Worm (Caenorhabditis elegans) whole organism, young adult: ENCODE data around the gene clc-9.
A peak's percentile ranks its signal among the peaks of the same experiment; 100 is the strongest.

Experiments
- F37B4.10 ChIP-seq: fragments of 200-800 bp; sonication (Bioruptor generic); IDR thresholded peaks from 2 replicates; pipeline ENCODE4 v1.3.6; 2022; ENCODE audit warnings: missing genetic modification characterization, missing compliant biosample characterization
- F49E8.2 ChIP-seq: sonication (generic microtip); optimal IDR thresholded peaks from 3 replicates; lab custom pipeline; 2017; ENCODE audit warnings: missing genetic modification characterization, mild to moderate bottlenecking, missing compliant biosample characterization, antibody characterized with exemption, moderate library complexity; ENCODE audit not compliant: insufficient read depth
- F52B5.7 ChIP-seq: sonication (generic microtip); optimal IDR thresholded peaks from 2 replicates; lab custom pipeline; 2016; ENCODE audit warnings: mild to moderate bottlenecking, missing genetic modification characterization, missing compliant biosample characterization
- K12H6.12 ChIP-seq: fragments of 200-800 bp; sonication (Bioruptor generic); optimal IDR thresholded peaks from 2 replicates; lab custom pipeline; 2018; ENCODE audit warnings: mild to moderate bottlenecking, missing genetic modification characterization, missing compliant biosample characterization
- Y95B8A.8 ChIP-seq: fragments of 200-800 bp; sonication (Bioruptor generic); IDR thresholded peaks from 2 replicates; pipeline ENCODE4 v1.3.6; 2022; ENCODE audit warnings: missing genetic modification reagents, missing genetic modification characterization, missing compliant biosample characterization
- aptf-2 ChIP-seq: fragments of 200-800 bp; sonication (Bioruptor generic); conservative IDR thresholded peaks from 2 replicates; pipeline ENCODE4 v1.3.6; 2022; ENCODE audit warnings: missing genetic modification reagents, missing genetic modification characterization, missing compliant biosample characterization
- bed-2 ChIP-seq: fragments of 200-800 bp; sonication (Bioruptor generic); IDR thresholded peaks from 2 replicates; pipeline ENCODE4 v1.3.6; 2022; ENCODE audit warnings: missing genetic modification reagents, missing genetic modification characterization, missing compliant biosample characterization
- cebp-2 ChIP-seq: fragments of 200-800 bp; sonication (Bioruptor generic); IDR thresholded peaks from 2 replicates; pipeline ENCODE4 v1.3.6; 2022; ENCODE audit warnings: missing genetic modification characterization, missing compliant biosample characterization
- ceh-100 ChIP-seq: fragments of 200-800 bp; sonication (Bioruptor generic); IDR thresholded peaks from 2 replicates; pipeline ENCODE4 v1.3.6; 2022; ENCODE audit warnings: missing genetic modification reagents, missing genetic modification characterization, missing compliant biosample characterization
- ceh-27 ChIP-seq: fragments of 200-800 bp; sonication (Bioruptor generic); optimal IDR thresholded peaks from 2 replicates; lab custom pipeline; 2018; ENCODE audit warnings: mild to moderate bottlenecking, missing genetic modification characterization, moderate library complexity, missing compliant biosample characterization
- ceh-40 ChIP-seq: fragments of 200-800 bp; sonication (Bioruptor generic); IDR thresholded peaks from 2 replicates; pipeline ENCODE4 v1.3.6; 2022; ENCODE audit warnings: missing genetic modification characterization, missing compliant biosample characterization
- ceh-91 ChIP-seq: fragments of 200-800 bp; sonication (Bioruptor generic); IDR thresholded peaks from 2 replicates; pipeline ENCODE4 v1.3.6; 2022; ENCODE audit warnings: missing genetic modification reagents, missing genetic modification characterization, missing compliant biosample characterization
- dox-1 ChIP-seq: fragments of 200-800 bp; sonication (Bioruptor generic); IDR thresholded peaks from 2 replicates; pipeline ENCODE4 v1.3.6; 2022; ENCODE audit warnings: missing genetic modification reagents, missing genetic modification characterization, missing compliant biosample characterization
- efl-1 ChIP-seq: fragments of 150-350 bp; optimal IDR thresholded peaks from 2 replicates; lab custom pipeline; 2014; ENCODE audit warnings: missing biosample characterization, missing genetic modification reagents, missing genetic modification characterization
- him-1 ChIP-seq: sonication (generic microtip); optimal IDR thresholded peaks from 2 replicates; lab custom pipeline; 2016; ENCODE audit warnings: missing genotype, missing genetic modification reagents, missing genetic modification characterization, missing compliant biosample characterization
- hlh-12 ChIP-seq: sonication (generic microtip); optimal IDR thresholded peaks from 2 replicates; lab custom pipeline; 2016; ENCODE audit warnings: missing genetic modification characterization, missing compliant biosample characterization
- hmg-1.2 ChIP-seq: fragments of 200-800 bp; sonication (Bioruptor generic); IDR thresholded peaks from 2 replicates; pipeline ENCODE4 v1.3.6; 2022; ENCODE audit warnings: missing genetic modification reagents, missing genetic modification characterization, missing compliant biosample characterization
- let-607 ChIP-seq, 2 experiments: fragments of 200-800 bp in 1 of 2; sonication (Bioruptor generic) in 1 of 2; sonication (generic microtip) in 1 of 2; optimal IDR thresholded peaks; 2 replicates each; lab custom pipeline; 2016 to 2018; ENCODE audit warnings: mild to moderate bottlenecking in 2 of 2, missing compliant biosample characterization in 2 of 2, missing genetic modification characterization in 2 of 2, moderate library complexity in 2 of 2, missing genotype in 1 of 2
- lin-54 ChIP-seq: fragments of 200-800 bp; sonication (Bioruptor generic); optimal IDR thresholded peaks from 2 replicates; lab custom pipeline; 2018; ENCODE audit warnings: mild to moderate bottlenecking, missing genetic modification characterization, missing compliant biosample characterization
- lir-1 ChIP-seq: fragments of 200-800 bp; sonication (Bioruptor generic); conservative IDR thresholded peaks from 2 replicates; pipeline ENCODE4 v1.3.6; 2022; ENCODE audit warnings: missing genetic modification reagents, missing genetic modification characterization, missing compliant biosample characterization
- madf-6 ChIP-seq: fragments of 200-800 bp; sonication (Bioruptor generic); IDR thresholded peaks from 2 replicates; pipeline ENCODE4 v1.3.6; 2022; ENCODE audit warnings: missing genetic modification reagents, missing genetic modification characterization, missing compliant biosample characterization
- mcd-1 ChIP-seq: fragments of 200-800 bp; sonication (Bioruptor generic); IDR thresholded peaks from 2 replicates; pipeline ENCODE4 v1.3.6; 2022; ENCODE audit warnings: missing genetic modification reagents, missing genetic modification characterization, missing compliant biosample characterization
- mel-28 ChIP-seq: sonication (generic microtip); optimal IDR thresholded peaks from 2 replicates; lab custom pipeline; 2016; ENCODE audit warnings: borderline replicate concordance, mild to moderate bottlenecking, missing genetic modification characterization, missing compliant biosample characterization
- mes-4 ChIP-seq: sonication (generic microtip); optimal IDR thresholded peaks from 2 replicates; lab custom pipeline; 2016; ENCODE audit warnings: missing genotype, missing genetic modification characterization, missing compliant biosample characterization
- nfyb-1 ChIP-seq: fragments of 200-800 bp; sonication (Bioruptor generic); IDR thresholded peaks from 2 replicates; pipeline ENCODE4 v1.3.6; 2022; ENCODE audit warnings: missing genetic modification reagents, missing genetic modification characterization, missing compliant biosample characterization
- nhr-120 ChIP-seq: fragments of 200-800 bp; sonication (Bioruptor generic); IDR thresholded peaks from 2 replicates; pipeline ENCODE4 v1.3.6; 2022; ENCODE audit warnings: missing genetic modification characterization, missing compliant biosample characterization
- nhr-90 ChIP-seq: sonication (generic microtip); optimal IDR thresholded peaks from 2 replicates; lab custom pipeline; 2016; ENCODE audit warnings: missing genotype, mild to moderate bottlenecking, missing genetic modification characterization, missing compliant biosample characterization
- pbrm-1 ChIP-seq: fragments of 200-800 bp; sonication (Bioruptor generic); IDR thresholded peaks from 2 replicates; pipeline ENCODE4 v1.3.6; 2022; ENCODE audit warnings: missing genetic modification reagents, missing genetic modification characterization, missing compliant biosample characterization
- pha-4 ChIP-seq: fragments of 150-350 bp; sonication (generic microtip); optimal IDR thresholded peaks from 2 replicates; lab custom pipeline; 2014; ENCODE audit warnings: missing biosample characterization, missing genetic modification reagents, missing genetic modification characterization
- snpc-3.4 ChIP-seq: sonication (generic microtip); optimal IDR thresholded peaks from 2 replicates; lab custom pipeline; 2017; ENCODE audit warnings: missing genetic modification characterization, mild to moderate bottlenecking, missing compliant biosample characterization, antibody characterized with exemption, moderate library complexity, missing genotype, missing genetic modification reagents
- tbp1 ChIP-seq: fragments of 200-800 bp; sonication (Bioruptor generic); optimal IDR thresholded peaks from 2 replicates; lab custom pipeline; 2018; ENCODE audit warnings: mild to moderate bottlenecking, missing genetic modification characterization, missing compliant biosample characterization
- tlf-1 ChIP-seq: fragments of 200-800 bp; sonication (Bioruptor generic); optimal IDR thresholded peaks from 2 replicates; lab custom pipeline; 2018; ENCODE audit warnings: mild to moderate bottlenecking, missing genetic modification characterization, missing compliant biosample characterization
- unc-130 ChIP-seq: sonication (generic microtip); optimal IDR thresholded peaks from 2 replicates; lab custom pipeline; 2016; ENCODE audit warnings: missing genetic modification reagents, missing genetic modification characterization, missing compliant biosample characterization

clc-9 gene

ce11 chrIV:11156526-11156925, 43.8 kb downstream of the clc-9 start (continued):
- no peak for TF ChIP-seq let-607 (tag; optimal IDR thresholded peaks at IDR 0.05; lab: Kevin White, UChicago)
- no peak for TF ChIP-seq nhr-90 (tag; lab: Kevin White, UChicago)
- no peak for TF ChIP-seq pha-4
- no peak for TF ChIP-seq dox-1 (GFP tag; lab: Robert Waterston, UW)
- TF ChIP-seq cebp-2 (GFP tag; lab: Robert Waterston, UW) = no peak
- no peak for TF ChIP-seq lir-1 (GFP tag; lab: Robert Waterston, UW)
- TF ChIP-seq Y95B8A.8 (GFP tag; lab: Robert Waterston, UW) = no peak
- no peak for TF ChIP-seq tlf-1 (GFP tag; lab: Kevin White, UChicago)
- TF ChIP-seq F49E8.2 (tag; lab: Kevin White, UChicago) = peak; percentile 5

ce11 chrIV:11159886-11160285, 47.1 kb downstream of the clc-9 start, which contains the start of gene mboa-4:
Gene mboa-4, minus strand, starts transcription at chrIV:11159986.
- no peak for TF ChIP-seq let-607 (tag; optimal IDR thresholded peaks at IDR 0.05; lab: Kevin White, UChicago)
- no peak for TF ChIP-seq nhr-120 (GFP tag; lab: Robert Waterston, UW)
- TF ChIP-seq hlh-12 (tag; lab: Kevin White, UChicago) = no peak
- no peak for TF ChIP-seq hmg-1.2 (GFP tag; lab: Robert Waterston, UW)
- no peak for TF ChIP-seq bed-2 (GFP tag; lab: Robert Waterston, UW)
- TF ChIP-seq unc-130 (GFP tag; lab: Kevin White, UChicago) = no peak
- no peak for TF ChIP-seq ceh-27 (GFP tag; lab: Kevin White, UChicago)
- TF ChIP-seq F37B4.10 (GFP tag; lab: Robert Waterston, UW) = no peak
- TF ChIP-seq, all 124 proteins: peak for 0

- TF ChIP-seq ceh-40 (GFP tag; lab: Robert Waterston, UW) (no peak), him-1 (tag; lab: Kevin White, UChicago) (no peak), pbrm-1 (GFP tag; lab: Robert Waterston, UW) (no peak), ceh-100 (GFP tag; lab: Robert Waterston, UW) (no peak), F52B5.7 (no peak), nhr-120 (GFP tag; lab: Robert Waterston, UW) (no peak), ceh-91 (GFP tag; lab: Robert Waterston, UW) (no peak)
- TF ChIP-seq, all 124 proteins: peak for 0
Measured at ce11 chrIV:11160707-11161106, 48.0 kb downstream of the clc-9 start, which contains the start of gene C08F8.15. Gene C08F8.15, minus strand, starts transcription at chrIV:11160807.

- TF ChIP-seq efl-1 (no peak), nfyb-1 (no peak), snpc-3.4 (tag; lab: Kevin White, UChicago) (no peak), aptf-2 (GFP tag; lab: Robert Waterston, UW) (no peak), nhr-90 (tag; lab: Kevin White, UChicago) (no peak), Y95B8A.8 (GFP tag; lab: Robert Waterston, UW) (no peak), ceh-100 (GFP tag; lab: Robert Waterston, UW) (no peak), F37B4.10 (GFP tag; lab: Robert Waterston, UW) (no peak), tlf-1 (GFP tag; lab: Kevin White, UChicago) (no peak), mcd-1 (no peak), lin-54 (GFP tag; lab: Kevin White, UChicago) (no peak), tbp1 (GFP tag; lab: Kevin White, UChicago) (no peak), mel-28 (tag; lab: Kevin White, UChicago) (no peak), F49E8.2 (tag; lab: Kevin White, UChicago) (no peak), madf-6 (no peak), K12H6.12 (tag; lab: Kevin White, UChicago) (no peak), mes-4 (no peak)
Measured at ce11 chrIV:11162451-11162850, 49.7 kb downstream of the clc-9 start, which contains the start of gene fbxb-9. Gene fbxb-9, minus strand, starts transcription at chrIV:11162551.
